Worm (Caenorhabditis elegans): ENCODE data around the gene Y54F10BM.20.

ce11 chrIII:2329336-2329735, 21.3 kb downstream of the Y54F10BM.20 start, which contains the start of gene Y54F10BM.12:
- TF ChIP-seq dmd-4 (tag; optimal IDR thresholded peaks at IDR 0.05; ENCODE audit: borderline replicate concordance) = no peak
- no peak for TF ChIP-seq pha-4 (tag; optimal IDR thresholded peaks at IDR 0.05)
- no peak for TF ChIP-seq hlh-15 (tag; optimal IDR thresholded peaks at IDR 0.05)
- no peak for TF ChIP-seq elt-2 (tag; optimal IDR thresholded peaks at IDR 0.05)
- TF ChIP-seq ztf-16 (tag; optimal IDR thresholded peaks at IDR 0.05) = no peak
- TF ChIP-seq lin-11 (tag; optimal IDR thresholded peaks at IDR 0.05) = no peak
- TF ChIP-seq ceh-6 (GFP tag; optimal IDR thresholded peaks at IDR 0.05) = no peak

Measured in whole organism, late embryonic.